1 fruit fly cellular context compared by ENCODE assay signal in genomic region chr3L:3977622-3978355, dm6.
TF ChIP-seq lines count a peak whose summit lies in the region.

No protein-coding gene starts in this region.

TF ChIP-seq in whole organism, embryonic, 481 proteins besides CTCF, POLR2A, EP300 and RAD21 (continued from another document):
- TF ChIP-seq CG18262 (tag; optimal IDR thresholded peaks at IDR 0.05; lab: Kevin White, UChicago): peak; percentile 78
- no peak for TF ChIP-seq CG6175 (GFP tag; IDR thresholded peaks at IDR 0.05; lab: Robert Waterston, UW)
- TF ChIP-seq CG3163 (GFP tag; optimal IDR thresholded peaks at IDR 0.05; lab: Kevin White, UChicago): no peak
- TF ChIP-seq stwl (tag; optimal IDR thresholded peaks at IDR 0.05; lab: Kevin White, UChicago): peak; percentile 27
- TF ChIP-seq Nf-YB (GFP tag; optimal IDR thresholded peaks at IDR 0.05; lab: Kevin White, UChicago): peak; percentile 2
- TF ChIP-seq pfk (GFP tag; optimal IDR thresholded peaks at IDR 0.05; lab: Kevin White, UChicago): no peak
- TF ChIP-seq CG7556 (GFP tag; optimal IDR thresholded peaks at IDR 0.05; lab: Kevin White, UChicago): peak; percentile 35
- peak; percentile 76 for TF ChIP-seq CG10979 (tag; optimal IDR thresholded peaks at IDR 0.05; lab: Kevin White, UChicago)
- TF ChIP-seq Oli (tag; optimal IDR thresholded peaks at IDR 0.05; lab: Kevin White, UChicago): peak; percentile 20
- no peak for TF ChIP-seq Optix (GFP tag; IDR thresholded peaks at IDR 0.05; lab: Robert Waterston, UW)
- peak; percentile 93 for TF ChIP-seq zf30C (GFP tag; optimal IDR thresholded peaks at IDR 0.05; lab: Kevin White, UChicago)
- no peak for TF ChIP-seq Ravus (GFP tag; IDR thresholded peaks at IDR 0.05; lab: Robert Waterston, UW)
- no peak for TF ChIP-seq HLH3B (GFP tag; IDR thresholded peaks at IDR 0.05; lab: Robert Waterston, UW)
- TF ChIP-seq CG1603 (tag; optimal IDR thresholded peaks at IDR 0.05; lab: Kevin White, UChicago): peak; percentile 16
- TF ChIP-seq Chrac-16 (GFP tag; optimal IDR thresholded peaks at IDR 0.05; lab: Kevin White, UChicago): peak; percentile 26
- peak; percentile 9 for TF ChIP-seq kni (GFP tag; optimal IDR thresholded peaks at IDR 0.05; lab: Kevin White, UChicago)
- TF ChIP-seq CoRest (tag; optimal IDR thresholded peaks at IDR 0.05; lab: Kevin White, UChicago): peak; percentile 8
- TF ChIP-seq CG10321 (GFP tag; IDR thresholded peaks at IDR 0.05; lab: Robert Waterston, UW): no peak
- TF ChIP-seq pros (GFP tag; optimal IDR thresholded peaks at IDR 0.05; lab: Kevin White, UChicago): peak; percentile 90
- TF ChIP-seq Dfd (GFP tag; optimal IDR thresholded peaks at IDR 0.05; lab: Kevin White, UChicago): no peak
- TF ChIP-seq prd (optimal IDR thresholded peaks at IDR 0.05; lab: Kevin White, UChicago): no peak
- TF ChIP-seq prd (GFP tag; IDR thresholded peaks at IDR 0.05; lab: Robert Waterston, UW): peak; percentile 77
- no peak for TF ChIP-seq run (tag; optimal IDR thresholded peaks at IDR 0.05; lab: Kevin White, UChicago)
- peak; percentile 51 for TF ChIP-seq D19A (tag; optimal IDR thresholded peaks at IDR 0.05; lab: Kevin White, UChicago)
- peak; percentile 85 for TF ChIP-seq sens (GFP tag; lab: Kevin White, UChicago)
- TF ChIP-seq sqz (GFP tag; optimal IDR thresholded peaks at IDR 0.05; lab: Kevin White, UChicago): peak; percentile 89
- TF ChIP-seq bsh (GFP tag; optimal IDR thresholded peaks at IDR 0.05; lab: Kevin White, UChicago): peak in 1 of 2 experiments; percentile 51
- TF ChIP-seq NFAT (GFP tag; IDR thresholded peaks at IDR 0.05; lab: Robert Waterston, UW): no peak
- TF ChIP-seq CG5180 (GFP tag; optimal IDR thresholded peaks at IDR 0.05; lab: Kevin White, UChicago): no peak
- TF ChIP-seq CG8089 (GFP tag; optimal IDR thresholded peaks at IDR 0.05; lab: Kevin White, UChicago): no peak
- TF ChIP-seq CG12391 (tag; optimal IDR thresholded peaks at IDR 0.05; lab: Kevin White, UChicago): peak; percentile 64
- TF ChIP-seq zen (tag; optimal IDR thresholded peaks at IDR 0.05; lab: Kevin White, UChicago): peak; percentile 90
- TF ChIP-seq CG17829 (tag; optimal IDR thresholded peaks at IDR 0.05; lab: Kevin White, UChicago): peak; percentile 62
- TF ChIP-seq CG10267 (tag; optimal IDR thresholded peaks at IDR 0.05; lab: Kevin White, UChicago): peak; percentile 64
- peak; percentile 63 for TF ChIP-seq CG10959 (GFP tag; IDR thresholded peaks at IDR 0.05; lab: Robert Waterston, UW)
- no peak for TF ChIP-seq peb (GFP tag; IDR thresholded peaks at IDR 0.05; lab: Robert Waterston, UW)
- peak; percentile 67 for TF ChIP-seq CG4404 (GFP tag; IDR thresholded peaks at IDR 0.05; lab: Robert Waterston, UW)
- TF ChIP-seq Xrp1 (GFP tag; IDR thresholded peaks at IDR 0.05; lab: Robert Waterston, UW): peak; percentile 64
- TF ChIP-seq CG10209 (GFP tag; optimal IDR thresholded peaks at IDR 0.05; lab: Kevin White, UChicago): peak; percentile 9
- TF ChIP-seq Elba2 (GFP tag; optimal IDR thresholded peaks at IDR 0.05; lab: Kevin White, UChicago): peak; percentile 58
- TF ChIP-seq CG8765 (GFP tag; IDR thresholded peaks at IDR 0.05; lab: Robert Waterston, UW): peak; percentile 52; the same call in 1 of the 2 replicates
- TF ChIP-seq bab2 (GFP tag; optimal IDR thresholded peaks at IDR 0.05; lab: Kevin White, UChicago): no peak
- TF ChIP-seq CG9727 (GFP tag; optimal IDR thresholded peaks at IDR 0.05; lab: Kevin White, UChicago): peak; percentile 78
- no peak for TF ChIP-seq ems (GFP tag; optimal IDR thresholded peaks at IDR 0.05; lab: Kevin White, UChicago)
- TF ChIP-seq CG3407 (GFP tag; optimal IDR thresholded peaks at IDR 0.05; lab: Kevin White, UChicago): no peak
- no peak for TF ChIP-seq CG4707 (GFP tag; optimal IDR thresholded peaks at IDR 0.05; lab: Kevin White, UChicago)
- no peak for TF ChIP-seq HHEX (GFP tag; optimal IDR thresholded peaks at IDR 0.05; lab: Kevin White, UChicago)
- peak; percentile 38 for TF ChIP-seq grau (tag; optimal IDR thresholded peaks at IDR 0.05; lab: Kevin White, UChicago)
- no peak for TF ChIP-seq sc (optimal IDR thresholded peaks at IDR 0.05; lab: Kevin White, UChicago)
- TF ChIP-seq sc (GFP tag; optimal IDR thresholded peaks at IDR 0.05; lab: Kevin White, UChicago): peak; percentile 22
- peak; percentile 39 for TF ChIP-seq Ssrp (tag; optimal IDR thresholded peaks at IDR 0.05; lab: Kevin White, UChicago)
- no peak for TF ChIP-seq tgo (GFP tag; IDR thresholded peaks at IDR 0.05; lab: Robert Waterston, UW)
- no peak for TF ChIP-seq CG7745 (tag; optimal IDR thresholded peaks at IDR 0.05; lab: Kevin White, UChicago)
- peak; percentile 23 for TF ChIP-seq CG15479 (GFP tag; optimal IDR thresholded peaks at IDR 0.05; lab: Kevin White, UChicago)
- no peak for TF ChIP-seq sob (GFP tag; IDR thresholded peaks at IDR 0.05; lab: Robert Waterston, UW)
- peak; percentile 5 for TF ChIP-seq CG1602 (GFP tag; optimal IDR thresholded peaks at IDR 0.05; lab: Kevin White, UChicago)
- TF ChIP-seq rib (GFP tag; IDR thresholded peaks at IDR 0.05; lab: Robert Waterston, UW): no peak
- TF ChIP-seq CG15696 (tag; optimal IDR thresholded peaks at IDR 0.05; lab: Kevin White, UChicago): peak; percentile 87
- TF ChIP-seq NC2β (GFP tag; optimal IDR thresholded peaks at IDR 0.05; lab: Kevin White, UChicago): peak; percentile 38
- peak; percentile 2 for TF ChIP-seq twi (tag; optimal IDR thresholded peaks at IDR 0.05; lab: Kevin White, UChicago)
- TF ChIP-seq ara (GFP tag; IDR thresholded peaks at IDR 0.05; lab: Robert Waterston, UW): peak; percentile 53; the same call in 1 of the 2 replicates
- TF ChIP-seq CG1792 (GFP tag; optimal IDR thresholded peaks at IDR 0.05; lab: Kevin White, UChicago): no peak
- TF ChIP-seq CG16815 (GFP tag; optimal IDR thresholded peaks at IDR 0.05; lab: Kevin White, UChicago): peak; percentile 40
- TF ChIP-seq fd96Cb (tag; optimal IDR thresholded peaks at IDR 0.05; lab: Kevin White, UChicago): peak; percentile 36
- TF ChIP-seq phol (tag; optimal IDR thresholded peaks at IDR 0.05; lab: Kevin White, UChicago): peak; percentile 60
- TF ChIP-seq emc (GFP tag; optimal IDR thresholded peaks at IDR 0.05; lab: Kevin White, UChicago): no peak
- TF ChIP-seq tin (GFP tag; optimal IDR thresholded peaks at IDR 0.05; lab: Kevin White, UChicago): peak; percentile 23
- no peak for TF ChIP-seq nerfin-1 (tag; optimal IDR thresholded peaks at IDR 0.05; lab: Kevin White, UChicago)
- TF ChIP-seq CG8924 (tag; optimal IDR thresholded peaks at IDR 0.05; lab: Kevin White, UChicago): peak; percentile 48
- no peak for TF ChIP-seq ham (GFP tag; IDR thresholded peaks at IDR 0.05; lab: Robert Waterston, UW)
- peak; percentile 54; the same call in 2 of the 3 replicates for TF ChIP-seq CG17361 (GFP tag; IDR thresholded peaks at IDR 0.05; lab: Robert Waterston, UW)
- TF ChIP-seq CG31441 (GFP tag; IDR thresholded peaks at IDR 0.05; lab: Robert Waterston, UW): peak; percentile 56; the same call in 1 of the 2 replicates
- no peak for TF ChIP-seq NK7.1 (GFP tag; optimal IDR thresholded peaks at IDR 0.05; lab: Kevin White, UChicago)
- peak; percentile 29 for TF ChIP-seq CG15601 (tag; optimal IDR thresholded peaks at IDR 0.05; lab: Kevin White, UChicago)
- TF ChIP-seq CG2678 (tag; optimal IDR thresholded peaks at IDR 0.05; lab: Kevin White, UChicago): peak; percentile 11
- TF ChIP-seq CG4820 (GFP tag; optimal IDR thresholded peaks at IDR 0.05; lab: Kevin White, UChicago): peak; percentile 12
- no peak for TF ChIP-seq CG10462 (GFP tag; optimal IDR thresholded peaks at IDR 0.05; lab: Kevin White, UChicago)
- TF ChIP-seq CG12104 (GFP tag; optimal IDR thresholded peaks at IDR 0.05; lab: Kevin White, UChicago): no peak
- TF ChIP-seq CG15011 (GFP tag; optimal IDR thresholded peaks at IDR 0.05; lab: Kevin White, UChicago): no peak
- TF ChIP-seq Hmx (GFP tag; optimal IDR thresholded peaks at IDR 0.05; lab: Kevin White, UChicago): no peak
- TF ChIP-seq CG34376 (GFP tag; optimal IDR thresholded peaks at IDR 0.05; lab: Kevin White, UChicago): no peak
- peak; percentile 61 for TF ChIP-seq gem (tag; optimal IDR thresholded peaks at IDR 0.05; lab: Kevin White, UChicago)
- peak; percentile 90 for TF ChIP-seq dmrt11E (tag; optimal IDR thresholded peaks at IDR 0.05; lab: Kevin White, UChicago)
- peak; percentile 27 for TF ChIP-seq CG13775 (GFP tag; optimal IDR thresholded peaks at IDR 0.05; lab: Kevin White, UChicago)
- TF ChIP-seq croc (GFP tag; conservative IDR thresholded peaks at IDR 0.05; lab: Robert Waterston, UW): 0 out of 3 replicates have a peak, but pooled peaks have one; percentile 17
- no peak for TF ChIP-seq sens-2 (GFP tag; IDR thresholded peaks at IDR 0.05; lab: Robert Waterston, UW)
- no peak for TF ChIP-seq eve (GFP tag; optimal IDR thresholded peaks at IDR 0.05; lab: Kevin White, UChicago)
- no peak for TF ChIP-seq bowl (GFP tag; IDR thresholded peaks at IDR 0.05; lab: Robert Waterston, UW)
- TF ChIP-seq CG2202 (tag; optimal IDR thresholded peaks at IDR 0.05; lab: Kevin White, UChicago): peak; percentile 38
- peak in 1 of 3 experiments; percentile 80 for TF ChIP-seq lola (GFP tag; optimal IDR thresholded peaks at IDR 0.05; lab: Kevin White, UChicago)
- TF ChIP-seq Dref (GFP tag; IDR thresholded peaks at IDR 0.05; lab: Robert Waterston, UW): no peak
- TF ChIP-seq Stat92E (GFP tag; optimal IDR thresholded peaks at IDR 0.05; lab: Kevin White, UChicago): no peak
- TF ChIP-seq Atf6 (GFP tag; IDR thresholded peaks at IDR 0.05; lab: Robert Waterston, UW): no peak
- TF ChIP-seq nmo (GFP tag; optimal IDR thresholded peaks at IDR 0.05; lab: Kevin White, UChicago): peak; percentile 57
- TF ChIP-seq CG31224 (GFP tag; IDR thresholded peaks at IDR 0.05; lab: Robert Waterston, UW): no peak
- TF ChIP-seq lov (optimal IDR thresholded peaks at IDR 0.05; lab: Kevin White, UChicago): no peak
- 0 out of 3 replicates have a peak, but pooled peaks have one; percentile 14 for TF ChIP-seq lov (GFP tag; IDR thresholded peaks at IDR 0.05; lab: Robert Waterston, UW)
- peak; percentile 77 for TF ChIP-seq CG14710 (tag; optimal IDR thresholded peaks at IDR 0.05; lab: Kevin White, UChicago)
- TF ChIP-seq gcm2 (GFP tag; optimal IDR thresholded peaks at IDR 0.05; lab: Kevin White, UChicago): no peak
- peak; percentile 18 for TF ChIP-seq az2 (GFP tag; optimal IDR thresholded peaks at IDR 0.05; lab: Kevin White, UChicago)
- no peak for TF ChIP-seq CG6254 (GFP tag; optimal IDR thresholded peaks at IDR 0.05; lab: Kevin White, UChicago)
- TF ChIP-seq zfh1 (GFP tag; IDR thresholded peaks at IDR 0.05; lab: Robert Waterston, UW): 0 out of 3 replicates have a peak, but pooled peaks have one; percentile 20
- no peak for TF ChIP-seq Dip2 (GFP tag; IDR thresholded peaks at IDR 0.05; lab: Robert Waterston, UW)
- peak; percentile 33 for TF ChIP-seq CG1529 (GFP tag; optimal IDR thresholded peaks at IDR 0.05; lab: Kevin White, UChicago)
- TF ChIP-seq row (GFP tag; IDR thresholded peaks at IDR 0.05; lab: Robert Waterston, UW): peak; percentile 54
- peak in 1 of 2 experiments; percentile 54 for TF ChIP-seq tll (GFP tag; optimal IDR thresholded peaks at IDR 0.05; lab: Kevin White, UChicago)
TF ChIP-seq in whole organism, embryonic: peak in this region for 77.
